Fruit fly (Drosophila melanogaster): ENCODE data around the gene CG9265.

DNA sequence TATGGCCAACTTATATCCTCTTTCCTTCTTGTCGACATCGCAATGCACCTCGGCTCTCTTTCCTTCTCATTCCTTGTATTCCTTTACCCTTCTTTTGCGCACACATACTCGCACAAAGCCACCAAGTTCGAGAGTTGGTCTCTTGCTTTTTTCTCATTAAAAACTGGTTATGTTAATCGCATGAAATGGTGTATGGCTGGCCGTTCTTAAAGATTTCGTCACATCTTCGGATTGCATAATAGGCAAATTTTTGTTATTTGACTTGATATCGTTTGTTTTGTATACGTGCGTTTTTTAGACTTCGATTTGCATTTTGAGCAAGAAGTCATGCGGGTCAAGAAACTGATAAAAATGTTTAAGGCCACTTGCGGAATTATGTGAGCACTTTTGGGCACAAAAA is 477 bp downstream of the CG9265 start:
- TF ChIP-seq CG8319 (GFP tag; optimal IDR thresholded peaks at IDR 0.05) (no peak), Hr39 (GFP tag; optimal IDR thresholded peaks at IDR 0.05) (no peak), CG3032 (tag; optimal IDR thresholded peaks at IDR 0.05) (no peak), pdm3 (GFP tag; optimal IDR thresholded peaks at IDR 0.05) (no peak), CG11902 (GFP tag; optimal IDR thresholded peaks at IDR 0.05) (no peak), Lpt (GFP tag; optimal IDR thresholded peaks at IDR 0.05) (no peak), svp (GFP tag) (no peak), dac (GFP tag; optimal IDR thresholded peaks at IDR 0.05) (no peak), Hr4 (GFP tag; optimal IDR thresholded peaks at IDR 0.05) (no peak), CG6854 (GFP tag; optimal IDR thresholded peaks at IDR 0.05) (no peak), Ets21C (GFP tag; optimal IDR thresholded peaks at IDR 0.05) (no peak), CG6163 (GFP tag; IDR thresholded peaks at IDR 0.05) (no peak), Sox14 (GFP tag; optimal IDR thresholded peaks at IDR 0.05) (no peak), Gug (GFP tag; IDR thresholded peaks at IDR 0.05) (no peak)
